Fruit fly (Drosophila melanogaster): ENCODE data around the gene Nelf-A.

Gene Nelf-A

dm6 chr3R:21205680-21206326 is 17.7 kb upstream of the Nelf-A start (continued):
- TF ChIP-seq lov (optimal IDR thresholded peaks at IDR 0.05) = no peak
- peak; percentile 61; the same call in 1 of the 3 replicates for TF ChIP-seq lov (GFP tag; IDR thresholded peaks at IDR 0.05)
- no peak for TF ChIP-seq bowl (GFP tag; IDR thresholded peaks at IDR 0.05)
- peak; percentile 67 for TF ChIP-seq ATbp (GFP tag; optimal IDR thresholded peaks at IDR 0.05)
- TF ChIP-seq rib (GFP tag; IDR thresholded peaks at IDR 0.05) = no peak
- no peak for TF ChIP-seq hth (optimal IDR thresholded peaks at IDR 0.05)
- no peak for TF ChIP-seq da (GFP tag; optimal IDR thresholded peaks at IDR 0.05)
- peak; percentile 56 for TF ChIP-seq CG1603 (tag; optimal IDR thresholded peaks at IDR 0.05)
- no peak for TF ChIP-seq Optix (GFP tag; IDR thresholded peaks at IDR 0.05)
- TF ChIP-seq Adf1 (GFP tag; IDR thresholded peaks at IDR 0.05) = peak; percentile 45
- TF ChIP-seq B-H1 (GFP tag; IDR thresholded peaks at IDR 0.05) = peak; percentile 18; the same call in 1 of the 3 replicates
- TF ChIP-seq gsb (GFP tag; IDR thresholded peaks at IDR 0.05) = no peak
- peak; percentile 51 for TF ChIP-seq CG9437 (GFP tag; optimal IDR thresholded peaks at IDR 0.05)
- no peak for TF ChIP-seq slou (GFP tag; optimal IDR thresholded peaks at IDR 0.05)
- peak in 1 of 3 experiments; percentile 29 for TF ChIP-seq lola (GFP tag; optimal IDR thresholded peaks at IDR 0.05)
- TF ChIP-seq CrebB (tag; optimal IDR thresholded peaks at IDR 0.05) = no peak
- TF ChIP-seq Usf (GFP tag; optimal IDR thresholded peaks at IDR 0.05) = no peak
- peak in 1 of 2 experiments; percentile 41 for TF ChIP-seq Pdp1 (GFP tag; optimal IDR thresholded peaks at IDR 0.05)
- no peak for TF ChIP-seq fd3F (GFP tag; optimal IDR thresholded peaks at IDR 0.05)
- TF ChIP-seq fd64A (GFP tag; optimal IDR thresholded peaks at IDR 0.05) = peak; percentile 44
- TF ChIP-seq CG18262 (tag; optimal IDR thresholded peaks at IDR 0.05) = peak; percentile 71
- TF ChIP-seq dmrt99B (tag; optimal IDR thresholded peaks at IDR 0.05) = peak; percentile 54
- no peak for TF ChIP-seq inv (GFP tag; IDR thresholded peaks at IDR 0.05; ENCODE audit: partially characterized antibody)
- TF ChIP-seq knrl (GFP tag; IDR thresholded peaks at IDR 0.05; ENCODE audit: partially characterized antibody) = no peak
- no peak for TF ChIP-seq CG8765 (GFP tag; IDR thresholded peaks at IDR 0.05)
- no peak for TF ChIP-seq Atf-2 (GFP tag; optimal IDR thresholded peaks at IDR 0.05)
- TF ChIP-seq pnt (GFP tag; optimal IDR thresholded peaks at IDR 0.05) = no peak
- TF ChIP-seq CG17186 (GFP tag; optimal IDR thresholded peaks at IDR 0.05) = no peak
- TF ChIP-seq NC2β (GFP tag; optimal IDR thresholded peaks at IDR 0.05) = no peak
- TF ChIP-seq CG31441 (GFP tag; IDR thresholded peaks at IDR 0.05) = peak; percentile 61
- TF ChIP-seq CG12744 (GFP tag; optimal IDR thresholded peaks at IDR 0.05) = no peak
- peak; percentile 5 for TF ChIP-seq CG8281 (tag; optimal IDR thresholded peaks at IDR 0.05)
- TF ChIP-seq chn (GFP tag; optimal IDR thresholded peaks at IDR 0.05) = peak; percentile 43
- TF ChIP-seq CG13123 (GFP tag; optimal IDR thresholded peaks at IDR 0.05) = no peak
- TF ChIP-seq CG9817 (tag; optimal IDR thresholded peaks at IDR 0.05) = no peak
- no peak for TF ChIP-seq CG18764 (GFP tag; optimal IDR thresholded peaks at IDR 0.05)
- no peak for TF ChIP-seq unc-4 (GFP tag; IDR thresholded peaks at IDR 0.05; ENCODE audit: partially characterized antibody)
- 0 out of 2 replicates have a peak, but pooled peaks have one; percentile 4 for TF ChIP-seq CG32532 (GFP tag; IDR thresholded peaks at IDR 0.05)
- peak; percentile 48; the same call in 1 of the 2 replicates for TF ChIP-seq ssp (GFP tag; IDR thresholded peaks at IDR 0.05)
- no peak for TF ChIP-seq sug (tag; optimal IDR thresholded peaks at IDR 0.05)
- no peak for TF ChIP-seq btn (GFP tag; optimal IDR thresholded peaks at IDR 0.05)
- TF ChIP-seq gsb-n (tag; optimal IDR thresholded peaks at IDR 0.05) = peak; percentile 15
- peak; percentile 75 for TF ChIP-seq ken (GFP tag; IDR thresholded peaks at IDR 0.05)
- no peak for TF ChIP-seq CG1647 (GFP tag; optimal IDR thresholded peaks at IDR 0.05)
- TF ChIP-seq CG17802 (tag; optimal IDR thresholded peaks at IDR 0.05) = peak; percentile 30
- TF ChIP-seq CG17361 (GFP tag; IDR thresholded peaks at IDR 0.05) = peak; percentile 78
- TF ChIP-seq cato (GFP tag; optimal IDR thresholded peaks at IDR 0.05; ENCODE audit: borderline replicate concordance) = no peak
- TF ChIP-seq ci (GFP tag; IDR thresholded peaks at IDR 0.05) = peak; percentile 64
- no peak for TF ChIP-seq sc (optimal IDR thresholded peaks at IDR 0.05)
- peak; percentile 25 for TF ChIP-seq sc (GFP tag; optimal IDR thresholded peaks at IDR 0.05)
- peak; percentile 66 for TF ChIP-seq Blimp-1 (GFP tag; optimal IDR thresholded peaks at IDR 0.05)
